Worm (Caenorhabditis elegans): ENCODE results near the gene str-204.

The str-204 gene

ce11 chrV:7184549-7184948 lies 25.1 kb downstream of the str-204 start, which contains the start of gene pitr-5:
Gene pitr-5, plus strand, starts transcription at chrV:7184849.
- TF ChIP-seq elt-4 (tag; optimal IDR thresholded peaks at IDR 0.05) (no peak), lin-11 (tag; optimal IDR thresholded peaks at IDR 0.05) (no peak), syd-9 (tag; optimal IDR thresholded peaks at IDR 0.05) (no peak), unc-42 (tag; optimal IDR thresholded peaks at IDR 0.05) (no peak), ceh-30 (tag; optimal IDR thresholded peaks at IDR 0.05) (no peak), gmeb-2 (tag; optimal IDR thresholded peaks at IDR 0.05) (no peak), nhr-11 (tag; optimal IDR thresholded peaks at IDR 0.05) (no peak), tbx-7 (tag; optimal IDR thresholded peaks at IDR 0.05) (no peak), fkh-10 (GFP tag; optimal IDR thresholded peaks at IDR 0.05) (no peak), mec-3 (tag; optimal IDR thresholded peaks at IDR 0.05; ENCODE audit: borderline replicate concordance) (no peak), ceh-48 (tag; optimal IDR thresholded peaks at IDR 0.05) (no peak), sox-4 (tag; optimal IDR thresholded peaks at IDR 0.05) (no peak), ceh-31 (tag; optimal IDR thresholded peaks at IDR 0.05) (no peak), pha-2 (tag; optimal IDR thresholded peaks at IDR 0.05) (no peak), nhr-232 (tag; optimal IDR thresholded peaks at IDR 0.05) (no peak), ets-4 (tag; optimal IDR thresholded peaks at IDR 0.05) (no peak), unc-3 (GFP tag; conservative IDR thresholded peaks at IDR 0.05) (no peak), unc-3 (tag; optimal IDR thresholded peaks at IDR 0.05) (no peak), dmd-4 (tag; optimal IDR thresholded peaks at IDR 0.05; ENCODE audit: borderline replicate concordance) (no peak), fax-1 (tag; optimal IDR thresholded peaks at IDR 0.05) (no peak), T23F11.4 (GFP tag; optimal IDR thresholded peaks at IDR 0.05) (no peak)

DNA sequence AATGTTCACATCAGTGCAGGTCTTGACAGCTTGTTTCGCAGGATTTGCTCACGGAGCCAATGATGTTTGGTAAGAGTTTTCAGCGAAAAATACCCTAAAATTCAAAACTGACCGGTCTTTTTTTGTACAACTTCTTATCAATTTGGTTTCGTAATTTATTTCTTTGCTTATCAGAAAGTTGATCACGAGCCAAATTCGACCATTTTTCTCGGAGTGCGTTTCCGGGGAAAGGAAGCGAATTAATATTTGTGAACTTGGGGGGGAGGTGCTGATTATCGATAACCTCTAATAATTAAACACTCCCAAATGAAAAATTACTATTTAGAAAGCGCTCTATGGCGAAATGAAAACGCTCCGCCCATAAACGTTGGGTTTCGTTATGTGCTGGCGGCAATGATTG lies 27.1 kb downstream of the str-204 start:
- no peak for TF ChIP-seq odd-2 (tag; optimal IDR thresholded peaks at IDR 0.05)
- TF ChIP-seq dve-1 (tag; optimal IDR thresholded peaks at IDR 0.05): no peak
- no peak for TF ChIP-seq C38D4.7 (GFP tag; optimal IDR thresholded peaks at IDR 0.05)
- TF ChIP-seq syd-9 (tag; optimal IDR thresholded peaks at IDR 0.05): no peak
- TF ChIP-seq pax-1 (tag; optimal IDR thresholded peaks at IDR 0.05): no peak
- TF ChIP-seq K09A11.1 (tag; optimal IDR thresholded peaks at IDR 0.05; ENCODE audit: insufficient read depth): no peak
- no peak for TF ChIP-seq ahr-1 (tag; optimal IDR thresholded peaks at IDR 0.05)

DNA sequence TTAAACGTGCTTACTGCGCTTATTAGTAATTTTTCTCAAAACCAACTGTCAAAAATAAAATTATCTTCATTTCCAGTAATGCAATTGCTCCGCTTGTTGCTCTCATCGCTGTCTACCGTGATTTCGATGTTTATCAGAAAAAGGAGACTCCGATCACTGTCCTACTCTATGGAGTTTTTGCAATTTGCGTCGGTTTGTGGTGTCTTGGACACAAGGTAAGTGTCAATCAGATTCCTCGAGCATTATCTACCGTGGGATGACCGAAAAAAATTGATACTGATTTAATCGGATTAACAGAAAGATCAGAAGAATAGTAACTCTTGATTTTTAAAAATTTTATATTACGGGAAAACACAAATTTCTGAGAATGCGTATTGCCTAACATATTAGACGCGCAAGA lies 27.8 kb downstream of the str-204 start:
- TF ChIP-seq hlh-13 (GFP tag; optimal IDR thresholded peaks at IDR 0.05): no peak

DNA sequence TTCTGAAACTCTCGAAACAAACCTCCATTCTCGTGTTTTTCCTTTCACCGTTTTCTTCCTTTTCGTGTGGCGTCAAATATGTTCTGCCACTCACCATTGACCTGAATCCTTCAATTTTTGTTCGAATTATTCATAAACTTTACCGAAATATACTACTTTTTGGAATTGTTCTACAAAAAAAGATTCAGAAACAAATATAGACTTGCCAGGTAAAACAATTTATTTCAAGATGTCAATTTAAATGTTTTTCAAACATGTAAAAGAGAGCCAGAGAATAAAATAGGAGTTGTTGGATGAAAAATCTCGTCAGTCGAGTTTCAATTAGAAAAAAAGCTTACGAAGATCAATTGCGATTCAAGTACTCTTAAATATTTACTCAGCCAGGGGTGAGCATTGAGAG lies 34.1 kb downstream of the str-204 start, which contains the start of gene F09G2.8:
TSS of gene F09G2.8 (minus strand) at position 101 of the 400 bp plus-strand sequence.
- TF ChIP-seq ets-4 (tag; optimal IDR thresholded peaks at IDR 0.05): no peak
- no peak for TF ChIP-seq odd-2 (tag; optimal IDR thresholded peaks at IDR 0.05)
- TF ChIP-seq ceh-48 (tag; optimal IDR thresholded peaks at IDR 0.05): no peak
- TF ChIP-seq che-1 (tag; optimal IDR thresholded peaks at IDR 0.05): no peak
- no peak for TF ChIP-seq npax-4 (tag; optimal IDR thresholded peaks at IDR 0.05)
- TF ChIP-seq ceh-31 (tag; optimal IDR thresholded peaks at IDR 0.05): no peak

DNA sequence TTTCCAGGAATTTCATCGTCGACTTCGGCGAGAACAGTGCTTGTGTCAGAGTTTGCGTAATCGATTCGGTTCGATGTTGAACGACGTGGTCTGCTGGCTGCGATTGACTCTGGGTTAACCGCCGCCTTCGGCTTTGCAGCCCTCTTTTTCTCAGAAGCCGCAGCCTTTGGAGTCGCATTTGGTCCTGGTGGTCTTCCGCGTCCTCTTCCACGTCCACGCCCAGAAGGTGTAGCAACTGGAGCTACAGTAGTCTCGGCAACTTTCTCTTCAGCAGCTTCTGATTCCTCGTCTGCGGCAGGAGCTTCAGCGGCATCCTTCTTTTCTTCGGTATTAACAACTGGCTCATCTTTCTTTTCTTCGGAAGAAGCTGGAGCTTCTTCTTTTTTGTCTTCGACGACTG lies 35.3 kb downstream of the str-204 start:
- TF ChIP-seq unc-55 (GFP tag; optimal IDR thresholded peaks at IDR 0.05) (no peak), elt-2 (tag; optimal IDR thresholded peaks at IDR 0.05) (no peak), sdc-2 (tag; optimal IDR thresholded peaks at IDR 0.05) (no peak)

- no peak for TF ChIP-seq elt-2 (tag; optimal IDR thresholded peaks at IDR 0.05)
Observed at ce11 chrV:7196037-7196436, 36.5 kb downstream of the str-204 start, which contains the start of gene attf-2. Gene attf-2, minus strand, starts transcription at chrV:7196137.

All from whole organism, late embryonic.